Worm (Caenorhabditis elegans): Measurements from ENCODE around the gene eri-12.

ce11 chrIV:12133776-12134175 lies 22.9 kb upstream of the eri-12 start:
- no peak for TF ChIP-seq sea-1 (GFP tag; conservative IDR thresholded peaks at IDR 0.05)
- TF ChIP-seq flt-1 (GFP tag; IDR thresholded peaks at IDR 0.05): no peak
- no peak for TF ChIP-seq ama-1 (optimal IDR thresholded peaks at IDR 0.05)
- no peak for TF ChIP-seq F13C5.2 (tag; optimal IDR thresholded peaks at IDR 0.05)
